Fruit fly (Drosophila melanogaster) whole organism, embryonic: ENCODE results near the gene Cpr62Bc.

Source experiments
- Ada2b ChIP-seq: fragments of 200-800 bp; sonication (Bioruptor generic); IDR thresholded peaks from 2 replicates; pipeline ENCODE4 v1.3.6; 2022; ENCODE audit warnings: missing biosample characterization, missing genetic modification characterization
- CG10979 ChIP-seq: fragments of 200-800 bp; sonication (Bioruptor generic); optimal IDR thresholded peaks from 2 replicates; lab custom pipeline; 2018; ENCODE audit warnings: missing biosample characterization, mild to moderate bottlenecking, missing genetic modification characterization, moderate library complexity
- CG11247 ChIP-seq: fragments of 200-800 bp; sonication (Bioruptor generic); IDR thresholded peaks from 2 replicates; pipeline ENCODE4 v1.3.6; 2022; ENCODE audit warnings: missing biosample characterization, missing genetic modification characterization
- CG15696 ChIP-seq: fragments of 200-800 bp; sonication (Bioruptor generic); optimal IDR thresholded peaks from 2 replicates; lab custom pipeline; 2019; ENCODE audit warnings: missing biosample characterization, mild to moderate bottlenecking, missing genetic modification characterization, moderate library complexity
- CG2120 ChIP-seq: fragments of 200-800 bp; sonication (Bioruptor generic); optimal IDR thresholded peaks from 3 replicates; lab custom pipeline; 2016; ENCODE audit warnings: missing biosample characterization, missing genetic modification characterization
- CG2129 ChIP-seq: fragments of 200-800 bp; sonication (Bioruptor generic); IDR thresholded peaks from 2 replicates; pipeline ENCODE4 v1.3.6; 2022; ENCODE audit warnings: missing biosample characterization, missing genetic modification characterization; ENCODE audit not compliant: partially characterized antibody
- CG32772 ChIP-seq: fragments of 200-800 bp; sonication (Bioruptor generic); IDR thresholded peaks from 2 replicates; pipeline ENCODE4 v1.3.6; 2022; ENCODE audit warnings: missing biosample characterization, missing genetic modification characterization
- CG34224 ChIP-seq: fragments of 200-800 bp; sonication (Bioruptor generic); IDR thresholded peaks from 3 replicates; pipeline ENCODE4 v1.3.6; 2022; ENCODE audit warnings: missing biosample characterization, missing genetic modification characterization; ENCODE audit not compliant: partially characterized antibody
- CG3726 ChIP-seq: fragments of 200-800 bp; sonication (Bioruptor generic); IDR thresholded peaks from 3 replicates; pipeline ENCODE4, ENCODE4 v1.3.6; 2022; ENCODE audit warnings: missing biosample characterization, missing genetic modification characterization
- CG3995 ChIP-seq: fragments of 200-800 bp; sonication (Bioruptor generic); optimal IDR thresholded peaks from 3 replicates; lab custom pipeline; 2016; ENCODE audit warnings: missing biosample characterization, missing genetic modification characterization
- CG4617 ChIP-seq: fragments of 200-800 bp; sonication (Bioruptor generic); optimal IDR thresholded peaks from 3 replicates; lab custom pipeline; 2016; ENCODE audit warnings: missing biosample characterization, missing genetic modification characterization, borderline replicate concordance
- CG6272 ChIP-seq: fragments of 200-800 bp; sonication (Bioruptor generic); IDR thresholded peaks from 2 replicates; pipeline ENCODE4 v1.3.6; 2022; ENCODE audit warnings: missing biosample characterization, missing genetic modification characterization
- CG7839 ChIP-seq: fragments of 200-800 bp; sonication (Bioruptor generic); optimal IDR thresholded peaks from 3 replicates; lab custom pipeline; 2018; ENCODE audit warnings: missing biosample characterization, mild to moderate bottlenecking, missing genetic modification characterization, moderate library complexity
- CG8359 ChIP-seq: fragments of 200-800 bp; sonication (Bioruptor generic); optimal IDR thresholded peaks from 2 replicates; lab custom pipeline; 2017; ENCODE audit warnings: missing biosample characterization, mild to moderate bottlenecking, missing genetic modification characterization, borderline replicate concordance
- CG9817 ChIP-seq: fragments of 200-800 bp; sonication (Bioruptor generic); optimal IDR thresholded peaks from 2 replicates; lab custom pipeline; 2018; ENCODE audit warnings: missing biosample characterization, mild to moderate bottlenecking, missing genetic modification characterization, moderate library complexity
- CHES-1-like ChIP-seq: fragments of 200-800 bp; sonication (Bioruptor generic); optimal IDR thresholded peaks from 2 replicates; lab custom pipeline; 2016; ENCODE audit warnings: missing biosample characterization, missing genetic modification characterization
- CkIIα-i1 ChIP-seq: fragments of 200-800 bp; sonication (Bioruptor generic); IDR thresholded peaks from 2 replicates; pipeline ENCODE4 v1.3.6; 2022; ENCODE audit warnings: missing biosample characterization, missing genetic modification characterization
- D ChIP-seq, 2 experiments: fragments of 200-800 bp in 1 of 2; fragments of >200 bp in 1 of 2; sonication (Bioruptor generic) in 1 of 2; optimal IDR thresholded peaks; 2 replicates in 1 of 2; 3 replicates in 1 of 2; lab custom pipeline; 2017; ENCODE audit warnings: mild to moderate bottlenecking in 1 of 2, missing biosample characterization in 1 of 2, missing genetic modification characterization in 1 of 2, missing genetic modification reagents in 1 of 2
- Dek ChIP-seq: fragments of 200-800 bp; sonication (Bioruptor generic); optimal IDR thresholded peaks from 3 replicates; lab custom pipeline; 2019; ENCODE audit warnings: missing biosample characterization, mild to moderate bottlenecking, missing genetic modification characterization, moderate library complexity
- Doc2 ChIP-seq: fragments of 200-800 bp; sonication (Bioruptor generic); IDR thresholded peaks from 2 replicates; pipeline ENCODE4 v1.3.6; 2022; ENCODE audit warnings: missing biosample characterization, missing genetic modification characterization
- Gsc ChIP-seq: fragments of 200-800 bp; sonication (Bioruptor generic); IDR thresholded peaks from 2 replicates; pipeline ENCODE4 v1.3.6; 2022; ENCODE audit warnings: missing biosample characterization, missing genetic modification characterization
- Hr39 ChIP-seq: fragments of >200 bp; optimal IDR thresholded peaks from 2 replicates; lab custom pipeline; 2017
- Lpt ChIP-seq: fragments of >200 bp; optimal IDR thresholded peaks from 2 replicates; lab custom pipeline; 2018; ENCODE audit warnings: missing biosample characterization, missing genetic modification characterization
- MBD-R2 ChIP-seq: fragments of 200-800 bp; sonication (Bioruptor generic); IDR thresholded peaks from 2 replicates; pipeline ENCODE4 v1.3.6; 2022; ENCODE audit warnings: missing biosample characterization, missing genetic modification characterization
- Mad ChIP-seq: fragments of 200-800 bp; sonication (Bioruptor generic); optimal IDR thresholded peaks from 2 replicates; lab custom pipeline; 2016; ENCODE audit warnings: missing biosample characterization, missing genetic modification characterization
- NFAT ChIP-seq: fragments of 200-800 bp; sonication (Bioruptor generic); IDR thresholded peaks from 2 replicates; pipeline ENCODE4 v1.3.6; 2022; ENCODE audit warnings: missing biosample characterization, missing genetic modification characterization
- Oaz ChIP-seq: fragments of 200-800 bp; sonication (Bioruptor generic); IDR thresholded peaks from 2 replicates; pipeline ENCODE4 v1.3.6; 2022; ENCODE audit warnings: missing biosample characterization, missing genetic modification characterization
- Rfx ChIP-seq: fragments of 200-800 bp; sonication (Bioruptor generic); IDR thresholded peaks from 2 replicates; pipeline ENCODE4 v1.3.6; 2022; ENCODE audit warnings: missing biosample characterization, missing genetic modification characterization
- Tbp ChIP-seq: fragments of >200 bp; optimal IDR thresholded peaks from 2 replicates; lab custom pipeline; 2018; ENCODE audit warnings: missing biosample characterization, missing genetic modification characterization
- Trl ChIP-seq, 3 experiments: fragments of >200 bp in 2 of 3; fragments of 200-800 bp in 1 of 3; sonication (Bioruptor generic) in 1 of 3; optimal IDR thresholded peaks; 2 replicates in 1 of 3; 3 replicates in 2 of 3; lab custom pipeline; 2016 to 2017; ENCODE audit warnings: missing biosample characterization in 1 of 3, missing genetic modification characterization in 1 of 3
- ato ChIP-seq: fragments of 200-800 bp; sonication (Bioruptor generic); IDR thresholded peaks from 2 replicates; pipeline ENCODE4 v1.3.6; 2022; ENCODE audit warnings: missing biosample characterization, missing genetic modification characterization; ENCODE audit not compliant: partially characterized antibody
- chif ChIP-seq, 2 experiments: fragments of 200-800 bp; sonication (Bioruptor generic); optimal IDR thresholded peaks; 3 replicates each; lab custom pipeline; 2016; ENCODE audit warnings: missing biosample characterization in 2 of 2, missing genetic modification characterization in 2 of 2
- gce ChIP-seq: fragments of 200-800 bp; sonication (Bioruptor generic); IDR thresholded peaks from 3 replicates; pipeline ENCODE4 v1.3.6; 2022; ENCODE audit warnings: missing biosample characterization, missing genetic modification characterization
- gsb ChIP-seq: fragments of 200-800 bp; sonication (Bioruptor generic); IDR thresholded peaks from 2 replicates; pipeline ENCODE4 v1.3.6; 2022; ENCODE audit warnings: missing biosample characterization, missing genetic modification characterization
- insv ChIP-seq, 2 experiments: fragments of 200-800 bp; sonication (Bioruptor generic); optimal IDR thresholded peaks; 3 replicates each; lab custom pipeline; 2016 to 2018; ENCODE audit warnings: missing biosample characterization in 2 of 2, missing genetic modification characterization in 2 of 2
- jing ChIP-seq: fragments of 200-800 bp; sonication (Bioruptor generic); optimal IDR thresholded peaks from 2 replicates; lab custom pipeline; 2018; ENCODE audit warnings: missing biosample characterization, mild to moderate bottlenecking, missing genetic modification characterization
- ken ChIP-seq: fragments of 200-800 bp; sonication (Bioruptor generic); IDR thresholded peaks from 3 replicates; pipeline ENCODE4 v1.3.6; 2022; ENCODE audit warnings: missing biosample characterization, missing genetic modification characterization
- maf-S ChIP-seq: fragments of 200-800 bp; sonication (Bioruptor generic); optimal IDR thresholded peaks from 2 replicates; lab custom pipeline; 2016; ENCODE audit warnings: missing biosample characterization, missing genetic modification characterization
- p53 ChIP-seq: fragments of 200-800 bp; sonication (Bioruptor generic); optimal IDR thresholded peaks from 2 replicates; lab custom pipeline; 2016; ENCODE audit warnings: missing biosample characterization, missing genetic modification characterization
- pan ChIP-seq, 4 experiments: fragments of >200 bp in 3 of 4; fragments of 200-800 bp in 1 of 4; sonication (Bioruptor generic) in 1 of 4; optimal IDR thresholded peaks in 3 of 4; IDR thresholded peaks in 1 of 4; 2 replicates each; pipeline versions ENCODE4 v1.3.6 to Lab custom; 2017 to 2022; ENCODE audit warnings: missing biosample characterization in 2 of 4, missing genetic modification characterization in 2 of 4, mixed read lengths in 1 of 4
- pita ChIP-seq: fragments of 200-800 bp; sonication (Bioruptor generic); optimal IDR thresholded peaks from 2 replicates; lab custom pipeline; 2017; ENCODE audit warnings: missing biosample characterization, mild to moderate bottlenecking, missing genetic modification characterization
- prd ChIP-seq, 3 experiments: fragments of >200 bp in 2 of 3; fragments of 200-800 bp in 1 of 3; sonication (Bioruptor generic) in 1 of 3; optimal IDR thresholded peaks in 2 of 3; IDR thresholded peaks in 1 of 3; 2 replicates in 2 of 3; 3 replicates in 1 of 3; pipeline versions ENCODE4 v1.3.6 to Lab custom; 2017 to 2022; ENCODE audit warnings: missing biosample characterization in 1 of 3, missing genetic modification characterization in 1 of 3
- sens-2 ChIP-seq: fragments of 200-800 bp; sonication (Bioruptor generic); IDR thresholded peaks from 2 replicates; pipeline ENCODE4 v1.3.6; 2022; ENCODE audit warnings: missing biosample characterization, missing genetic modification characterization
- sim ChIP-seq: fragments of 200-800 bp; sonication (Bioruptor generic); IDR thresholded peaks from 2 replicates; pipeline ENCODE4 v1.3.6; 2022; ENCODE audit warnings: missing biosample characterization, missing genetic modification characterization
- slou ChIP-seq: fragments of 200-800 bp; sonication (Bioruptor generic); optimal IDR thresholded peaks from 3 replicates; lab custom pipeline; 2016; ENCODE audit warnings: missing biosample characterization, missing genetic modification characterization
- ttk ChIP-seq: fragments of 200-800 bp; sonication (Bioruptor generic); IDR thresholded peaks from 2 replicates; pipeline ENCODE4 v2.1.2; 2022; ENCODE audit warnings: missing biosample characterization, missing genetic modification characterization
- unc-4 ChIP-seq: fragments of 200-800 bp; sonication (Bioruptor generic); IDR thresholded peaks from 2 replicates; pipeline ENCODE4 v1.3.6; 2022; ENCODE audit warnings: missing biosample characterization, missing genetic modification characterization; ENCODE audit not compliant: partially characterized antibody
- wor ChIP-seq: fragments of 200-800 bp; sonication (Bioruptor generic); IDR thresholded peaks from 2 replicates; pipeline ENCODE4 v1.3.6; 2022; ENCODE audit warnings: missing biosample characterization, missing genetic modification characterization
- z ChIP-seq: fragments of 200-800 bp; sonication (Bioruptor generic); IDR thresholded peaks from 3 replicates; pipeline ENCODE4 v1.3.6; 2022; ENCODE audit warnings: missing biosample characterization, missing genetic modification characterization

Gene Cpr62Bc

dm6 chr3L:1808631-1809030, 33.3 kb downstream of the Cpr62Bc start (continued):
- peak; percentile 88 for TF ChIP-seq maf-S (GFP tag; lab: Kevin White, UChicago)
- peak; percentile 78 for TF ChIP-seq Gsc (GFP tag; lab: Robert Waterston, UW)
- peak; percentile 76 for TF ChIP-seq Mad (GFP tag; lab: Kevin White, UChicago)
- TF ChIP-seq insv (GFP tag; optimal IDR thresholded peaks at IDR 0.05; lab: Kevin White, UChicago) = no peak
- 0 out of 3 replicates have a peak, but pooled peaks have one; percentile 44 for TF ChIP-seq z (GFP tag; lab: Robert Waterston, UW)
- peak; percentile 80 for TF ChIP-seq CHES-1-like (GFP tag; lab: Kevin White, UChicago)
- TF ChIP-seq CG2120 (GFP tag; lab: Kevin White, UChicago) = peak; percentile 92
- TF ChIP-seq sim (GFP tag; lab: Robert Waterston, UW) = peak; percentile 79
- peak; percentile 84; the same call in 1 of the 3 replicates for TF ChIP-seq gce (GFP tag; lab: Robert Waterston, UW)
- peak; percentile 74 for TF ChIP-seq Doc2
- no peak for TF ChIP-seq Lpt
- TF ChIP-seq Rfx = peak; percentile 97
- no peak for TF ChIP-seq unc-4 (GFP tag; lab: Robert Waterston, UW)
- peak; percentile 88 for TF ChIP-seq Oaz (GFP tag; lab: Robert Waterston, UW)
- TF ChIP-seq CG9817 (tag; lab: Kevin White, UChicago) = peak; percentile 86
- TF ChIP-seq prd (optimal IDR thresholded peaks at IDR 0.05; lab: Kevin White, UChicago) = no peak
- peak; percentile 93 for TF ChIP-seq prd (GFP tag; IDR thresholded peaks at IDR 0.05; lab: Robert Waterston, UW)
- peak; percentile 83 for TF ChIP-seq CG32772
- TF ChIP-seq CG3995 (GFP tag; lab: Kevin White, UChicago) = peak; percentile 6
- peak; percentile 89 for TF ChIP-seq NFAT (GFP tag; lab: Robert Waterston, UW)
- TF ChIP-seq Hr39 (lab: Kevin White, UChicago) = no peak
- TF ChIP-seq pan (optimal IDR thresholded peaks at IDR 0.05; lab: Kevin White, UChicago) = no peak
- peak in 1 of 2 experiments; percentile 94 for TF ChIP-seq pan (GFP tag; optimal IDR thresholded peaks at IDR 0.05 in 1 of 2, IDR thresholded peaks at IDR 0.05 in 1 of 2)
- peak; percentile 90 for TF ChIP-seq CG11247
- TF ChIP-seq Dek (tag; lab: Kevin White, UChicago) = peak; percentile 85
- peak; percentile 75 for TF ChIP-seq CkIIα-i1 (GFP tag; lab: Robert Waterston, UW)
- peak; percentile 80 for TF ChIP-seq CG3726 (GFP tag; lab: Robert Waterston, UW)
- TF ChIP-seq CG4617 (GFP tag; lab: Kevin White, UChicago) = peak; percentile 59
- peak; percentile 93 for TF ChIP-seq CG7839 (tag; lab: Kevin White, UChicago)
- peak; percentile 59 for TF ChIP-seq p53 (GFP tag; lab: Kevin White, UChicago)
- peak; percentile 94 for TF ChIP-seq Ada2b (GFP tag; lab: Robert Waterston, UW)
- TF ChIP-seq gsb = peak; percentile 93
- peak; percentile 85 for TF ChIP-seq sens-2 (GFP tag; lab: Robert Waterston, UW)
- TF ChIP-seq MBD-R2 (GFP tag; lab: Robert Waterston, UW) = peak; percentile 78; the same call in 1 of the 2 replicates
- TF ChIP-seq CG6272 (GFP tag; lab: Robert Waterston, UW) = peak; percentile 89
- TF ChIP-seq wor (GFP tag; lab: Robert Waterston, UW) = peak; percentile 70; the same call in 1 of the 2 replicates
- no peak for TF ChIP-seq D (optimal IDR thresholded peaks at IDR 0.05; lab: Kevin White, UChicago)
- TF ChIP-seq D (GFP tag; optimal IDR thresholded peaks at IDR 0.05; lab: Kevin White, UChicago) = peak; percentile 68
- peak; percentile 89 for TF ChIP-seq ttk
- peak; percentile 70 for TF ChIP-seq slou (GFP tag; lab: Kevin White, UChicago)
- no peak for TF ChIP-seq CG2129 (GFP tag; lab: Robert Waterston, UW)
- peak; percentile 84 for TF ChIP-seq ken (GFP tag; lab: Robert Waterston, UW)
- TF ChIP-seq jing = peak; percentile 73
- TF ChIP-seq pita = no peak
- TF ChIP-seq CG10979 (tag; lab: Kevin White, UChicago) = peak; percentile 83
- no peak for TF ChIP-seq CG8359
- TF ChIP-seq CG34224 (GFP tag; lab: Robert Waterston, UW) = no peak
- TF ChIP-seq CG15696 (tag; lab: Kevin White, UChicago) = peak; percentile 45
- no peak for TF ChIP-seq Trl (optimal IDR thresholded peaks at IDR 0.05; lab: Kevin White, UChicago)
- peak; percentile 91 for TF ChIP-seq Trl (GFP tag; optimal IDR thresholded peaks at IDR 0.05; lab: Kevin White, UChicago)
- TF ChIP-seq Tbp = no peak
- TF ChIP-seq ato (GFP tag; lab: Robert Waterston, UW) = no peak
- peak; percentile 84 to 91 for TF ChIP-seq chif (GFP tag; optimal IDR thresholded peaks at IDR 0.05; lab: Kevin White, UChicago)
